Fruit fly (Drosophila melanogaster) whole organism, adult: Measurements from ENCODE around the gene CG10616.

Experiments
- CG11617 ChIP-seq: fragments of 200-800 bp; sonication (Bioruptor generic); optimal IDR thresholded peaks from 2 replicates; lab custom pipeline; 2017; ENCODE audit warnings: mild to moderate bottlenecking, missing biosample characterization, missing genetic modification reagents, missing genetic modification characterization
- CG12768 ChIP-seq: fragments of 200-800 bp; sonication (Bioruptor generic); optimal IDR thresholded peaks from 2 replicates; lab custom pipeline; 2017; ENCODE audit warnings: missing biosample characterization, missing genetic modification characterization, mild to moderate bottlenecking, moderate library complexity, missing genetic modification reagents
- CG14711 ChIP-seq: fragments of 200-800 bp; sonication (Bioruptor generic); optimal IDR thresholded peaks from 2 replicates; lab custom pipeline; 2018; ENCODE audit warnings: missing biosample characterization, mild to moderate bottlenecking, missing genetic modification characterization, moderate library complexity
- CG1620 ChIP-seq: fragments of 200-800 bp; sonication (Bioruptor generic); optimal IDR thresholded peaks from 2 replicates; lab custom pipeline; 2016; ENCODE audit warnings: missing biosample characterization, missing genetic modification characterization
- CG33017 ChIP-seq: fragments of 200-800 bp; sonication (Bioruptor generic); optimal IDR thresholded peaks from 2 replicates; lab custom pipeline; 2018; ENCODE audit warnings: missing biosample characterization, mild to moderate bottlenecking, missing genetic modification characterization, moderate library complexity
- CG5204 ChIP-seq: fragments of 200-800 bp; sonication (Bioruptor generic); optimal IDR thresholded peaks from 2 replicates; lab custom pipeline; 2016; ENCODE audit warnings: missing biosample characterization, missing genetic modification characterization
- CG7045 ChIP-seq: fragments of 200-800 bp; sonication (Bioruptor generic); optimal IDR thresholded peaks from 2 replicates; lab custom pipeline; 2017; ENCODE audit warnings: missing biosample characterization, mild to moderate bottlenecking, missing genetic modification characterization
- CG7101 ChIP-seq: fragments of 200-800 bp; sonication (Bioruptor generic); optimal IDR thresholded peaks from 2 replicates; lab custom pipeline; 2018; ENCODE audit warnings: missing biosample characterization, mild to moderate bottlenecking, missing genetic modification characterization, moderate library complexity
- Clk ChIP-seq: fragments of 200-800 bp; sonication (Bioruptor generic); optimal IDR thresholded peaks from 2 replicates; lab custom pipeline; 2017; ENCODE audit warnings: missing biosample characterization, missing genetic modification characterization
- Crg-1 ChIP-seq: fragments of 200-800 bp; sonication (Bioruptor generic); optimal IDR thresholded peaks from 2 replicates; lab custom pipeline; 2016; ENCODE audit warnings: missing biosample characterization, missing genetic modification characterization
- Hr96 ChIP-seq: fragments of 200-800 bp; sonication (Bioruptor generic); optimal IDR thresholded peaks from 2 replicates; lab custom pipeline; 2016; ENCODE audit warnings: missing biosample characterization, missing genetic modification characterization
- bab1 ChIP-seq: fragments of 200-800 bp; sonication (Bioruptor generic); optimal IDR thresholded peaks from 3 replicates; lab custom pipeline; 2019; ENCODE audit warnings: missing biosample characterization, mild to moderate bottlenecking, missing genetic modification characterization, moderate library complexity
- cic ChIP-seq: fragments of 200-800 bp; sonication (Bioruptor generic); optimal IDR thresholded peaks from 2 replicates; lab custom pipeline; 2017; ENCODE audit warnings: missing biosample characterization, mild to moderate bottlenecking, missing genetic modification characterization, moderate library complexity
- cnc ChIP-seq, 2 experiments: fragments of >200 bp; optimal IDR thresholded peaks; 2 replicates each; lab custom pipeline; 2017
- kay ChIP-seq: fragments of 200-800 bp; sonication (Bioruptor generic); peaks from one replicate; lab custom pipeline; 2016; ENCODE audit warnings: missing biosample characterization, missing genetic modification characterization, borderline replicate concordance
- ovo ChIP-seq: fragments of 200-800 bp; sonication (Bioruptor generic); optimal IDR thresholded peaks from 2 replicates; lab custom pipeline; 2016; ENCODE audit warnings: missing biosample characterization, missing genetic modification characterization
- pad ChIP-seq: fragments of 200-800 bp; sonication (Bioruptor generic); optimal IDR thresholded peaks from 3 replicates; lab custom pipeline; 2017; ENCODE audit warnings: missing biosample characterization, missing genetic modification characterization, mild to moderate bottlenecking, moderate library complexity, missing genetic modification reagents
- tj ChIP-seq: fragments of 200-800 bp; sonication (Bioruptor generic); optimal IDR thresholded peaks from 3 replicates; lab custom pipeline; 2017; ENCODE audit warnings: missing biosample characterization, mild to moderate bottlenecking, missing genetic modification characterization, moderate library complexity
- toe ChIP-seq: fragments of 200-800 bp; sonication (Bioruptor generic); optimal IDR thresholded peaks from 2 replicates; lab custom pipeline; 2016; ENCODE audit warnings: missing biosample characterization, missing genetic modification characterization

The CG10616 gene

DNA sequence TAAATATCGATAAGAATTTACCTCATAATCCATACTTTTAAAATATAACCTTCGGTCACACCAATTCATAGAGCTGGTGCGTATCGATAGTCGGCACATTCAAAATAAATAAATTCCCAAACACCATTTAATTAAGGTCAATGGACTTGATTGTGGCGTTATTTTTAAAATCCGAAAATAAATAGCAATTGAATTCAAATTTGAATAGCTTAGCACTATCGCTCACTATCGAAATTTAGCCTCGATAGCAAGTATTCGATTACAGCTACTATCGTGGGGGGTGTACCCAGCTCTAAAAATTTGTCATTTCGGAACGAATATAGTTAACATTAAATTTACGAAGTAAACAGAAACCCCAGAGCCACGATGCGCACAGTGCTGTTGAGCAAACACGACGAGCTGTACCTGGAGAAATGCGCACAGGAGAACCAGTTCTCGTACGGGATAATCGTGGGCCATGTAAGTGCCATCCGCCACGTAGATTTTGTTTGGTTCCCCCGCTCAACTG lies at the start of gene CG10616:
Gene CG10616 (plus strand): TSS at position 258 of the 508 bp plus-strand sequence.
- TF ChIP-seq kay (no peak), bab1 (GFP tag; lab: Kevin White, UChicago) (peak; percentile 15)

DNA sequence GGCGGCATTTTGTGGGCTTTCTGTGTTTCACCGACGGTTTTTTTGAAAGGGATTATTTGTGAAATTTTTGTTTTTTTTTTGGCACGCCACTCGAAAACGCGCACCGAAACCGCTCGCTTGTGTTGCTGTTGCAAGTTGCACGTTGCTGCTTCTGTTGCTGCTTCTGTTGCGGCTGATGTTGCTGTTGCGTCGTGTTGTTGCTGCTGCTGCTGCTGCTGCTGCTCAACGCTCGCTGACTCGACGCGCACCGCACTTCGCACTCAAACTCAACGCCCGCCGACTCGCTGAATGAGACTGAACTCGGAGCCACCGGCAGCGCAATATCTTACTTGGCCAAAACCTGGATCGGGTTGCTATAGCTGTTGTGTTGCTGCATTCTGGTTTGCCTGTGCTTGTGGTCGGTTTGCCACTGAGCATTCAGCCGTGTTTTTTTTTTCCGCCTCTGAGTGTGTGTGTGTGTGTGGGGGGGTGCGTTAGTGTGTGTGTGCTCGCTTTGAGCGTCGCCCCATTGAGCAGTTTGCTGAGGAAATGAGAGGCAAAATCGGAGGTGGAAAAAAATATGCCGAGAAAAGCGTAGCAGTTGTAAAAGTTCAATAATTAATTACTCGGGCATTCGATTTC lies 39.0 kb upstream of the CG10616 start, which contains the start of gene toe:
Gene toe (minus strand): TSS at position 277 of the 621 bp plus-strand sequence.
- TF ChIP-seq toe (GFP tag; lab: Kevin White, UChicago) (peak; percentile 43), CG7045 (GFP tag; lab: Kevin White, UChicago) (no peak), Hr96 (GFP tag; lab: Kevin White, UChicago) (no peak)

dm6 chr3L:12433710-12434109 lies 37.8 kb upstream of the CG10616 start:
- TF ChIP-seq CG7045 (GFP tag; lab: Kevin White, UChicago), result no peak
- peak; percentile 35 for TF ChIP-seq toe (GFP tag; lab: Kevin White, UChicago)
- no peak for TF ChIP-seq CG12768 (GFP tag; lab: Kevin White, UChicago)
- TF ChIP-seq kay, result no peak
- no peak for TF ChIP-seq tj (GFP tag; lab: Kevin White, UChicago)

- no peak for TF ChIP-seq CG5204
- no peak for TF ChIP-seq CG7045 (GFP tag; lab: Kevin White, UChicago)
- no peak for TF ChIP-seq CG33017 (tag; lab: Kevin White, UChicago)
- peak; percentile 72 for TF ChIP-seq toe (GFP tag; lab: Kevin White, UChicago)
- TF ChIP-seq pad, result no peak
Measured at dm6 chr3L:12434432-12434831, 37.1 kb upstream of the CG10616 start.

dm6 chr3L:12442593-12442992 lies 28.9 kb upstream of the CG10616 start:
- TF ChIP-seq ovo (GFP tag; lab: Kevin White, UChicago), result no peak
- no peak for TF ChIP-seq CG11617 (GFP tag; lab: Kevin White, UChicago)
- TF ChIP-seq toe (GFP tag; lab: Kevin White, UChicago), result no peak
- TF ChIP-seq cic (GFP tag; lab: Kevin White, UChicago), result no peak
- TF ChIP-seq cnc (optimal IDR thresholded peaks at IDR 0.05; lab: Kevin White, UChicago), result no peak
- no peak for TF ChIP-seq CG12768 (GFP tag; lab: Kevin White, UChicago)
- TF ChIP-seq CG14711 (tag; lab: Kevin White, UChicago), result no peak
- no peak for TF ChIP-seq pad
- TF ChIP-seq tj (GFP tag; lab: Kevin White, UChicago), result no peak
- no peak for TF ChIP-seq CG7045 (GFP tag; lab: Kevin White, UChicago)
- TF ChIP-seq kay, result no peak
- no peak for TF ChIP-seq CG1620 (GFP tag; lab: Kevin White, UChicago)
- TF ChIP-seq CG7101 (tag; lab: Kevin White, UChicago), result no peak
- no peak for TF ChIP-seq Crg-1
- no peak for TF ChIP-seq CG5204

DNA sequence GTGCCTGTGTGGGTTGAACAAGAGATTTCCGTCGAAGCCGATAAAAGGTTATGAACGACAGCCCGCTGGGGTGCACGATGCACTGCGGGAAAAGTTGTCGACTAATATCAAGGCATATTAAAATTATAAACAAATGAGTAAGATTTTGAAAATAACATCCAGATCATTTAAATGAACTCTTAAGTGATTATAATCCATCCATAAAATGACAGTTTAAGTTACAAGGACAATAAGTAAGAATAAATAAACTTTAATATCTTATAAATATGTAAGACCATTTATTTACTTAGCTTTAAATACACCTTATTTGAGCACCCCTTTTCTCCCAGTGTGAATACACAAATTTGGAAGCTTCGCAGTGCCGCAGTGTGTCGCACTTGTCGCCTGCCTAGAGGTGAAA lies 27.5 kb upstream of the CG10616 start:
- TF ChIP-seq kay (peak; percentile 2), cnc (optimal IDR thresholded peaks at IDR 0.05; lab: Kevin White, UChicago) (no peak)

DNA sequence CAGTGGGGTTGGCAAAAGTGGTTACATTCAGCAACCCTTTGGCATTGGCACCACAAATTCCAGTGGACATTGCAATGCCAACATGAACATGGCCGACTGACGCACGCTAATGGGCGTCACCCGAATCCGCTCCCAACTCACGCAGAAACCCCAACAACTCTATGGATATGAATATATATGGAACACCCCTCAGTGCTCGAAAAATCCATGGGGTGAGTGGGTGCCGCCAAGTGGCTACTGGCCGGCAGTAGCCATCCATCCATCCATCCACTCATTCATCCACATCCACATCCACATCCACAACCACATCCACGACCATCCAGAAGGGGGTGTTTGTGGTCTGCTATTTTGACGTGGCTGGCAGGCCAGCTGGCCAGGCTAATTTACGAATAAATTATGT lies 24.4 kb upstream of the CG10616 start:
- no peak for TF ChIP-seq CG14711 (tag; lab: Kevin White, UChicago)
- TF ChIP-seq CG11617 (GFP tag; lab: Kevin White, UChicago), result no peak
- TF ChIP-seq CG12768 (GFP tag; lab: Kevin White, UChicago), result no peak
- TF ChIP-seq cic (GFP tag; lab: Kevin White, UChicago), result no peak

dm6 chr3L:12447501-12447900 lies 24.0 kb upstream of the CG10616 start:
- no peak for TF ChIP-seq CG11617 (GFP tag; lab: Kevin White, UChicago)
- no peak for TF ChIP-seq toe (GFP tag; lab: Kevin White, UChicago)
- no peak for TF ChIP-seq tj (GFP tag; lab: Kevin White, UChicago)
- no peak for TF ChIP-seq CG7101 (tag; lab: Kevin White, UChicago)
- no peak for TF ChIP-seq bab1 (GFP tag; lab: Kevin White, UChicago)
- TF ChIP-seq CG33017 (tag; lab: Kevin White, UChicago), result no peak
- TF ChIP-seq cic (GFP tag; lab: Kevin White, UChicago), result no peak
- TF ChIP-seq ovo (GFP tag; lab: Kevin White, UChicago), result no peak
- no peak for TF ChIP-seq CG12768 (GFP tag; lab: Kevin White, UChicago)
- TF ChIP-seq Clk (GFP tag; lab: Kevin White, UChicago), result no peak
- no peak for TF ChIP-seq Crg-1
- TF ChIP-seq Hr96 (GFP tag; lab: Kevin White, UChicago), result no peak
